Worm (Caenorhabditis elegans) whole organism, L4/young adult: ENCODE results near the gene R02F2.7.

Experiments
- W03F9.2 ChIP-seq: fragments of 150-350 bp; optimal IDR thresholded peaks from 2 replicates; lab custom pipeline; 2014; ENCODE audit warnings: missing biosample characterization, missing genetic modification characterization
- him-1 ChIP-seq: sonication (generic microtip); optimal IDR thresholded peaks from 2 replicates; lab custom pipeline; 2016; ENCODE audit warnings: missing genotype, missing genetic modification reagents, missing genetic modification characterization, missing compliant biosample characterization

DNA sequence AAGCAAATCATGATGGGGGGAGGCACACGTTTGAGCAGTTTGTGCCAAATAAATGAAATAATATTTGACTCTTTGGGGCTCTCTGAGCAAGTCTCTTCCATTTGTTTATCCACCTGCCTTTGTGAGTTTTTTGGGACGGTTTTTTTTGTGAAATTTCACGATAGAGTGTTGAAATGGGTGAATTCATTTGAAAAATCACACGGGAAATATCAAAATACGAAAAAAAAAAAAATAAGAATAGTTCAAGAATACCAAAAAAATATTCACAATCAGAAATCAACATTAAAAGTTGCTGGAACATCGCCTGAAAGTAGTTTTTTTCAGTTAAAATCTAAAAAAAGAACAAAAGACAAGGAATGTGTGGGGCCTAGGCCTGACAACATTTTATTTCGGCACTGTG lies 28.9 kb upstream of the R02F2.7 start, which contains the start of gene pqn-25:
- no peak for TF ChIP-seq him-1 (tag; lab: Kevin White, UChicago)
- TF ChIP-seq W03F9.2 (tag; lab: Kevin White, UChicago): no peak
